Worm (Caenorhabditis elegans) whole organism, late embryonic: Measurements from ENCODE around the gene F13D12.5.

ENCODE experiments used
- C08G9.2 ChIP-seq: sonication (generic microtip); optimal IDR thresholded peaks from 2 replicates; lab custom pipeline; 2016; ENCODE audit warnings: mild to moderate bottlenecking, missing genetic modification characterization, moderate library complexity, missing compliant biosample characterization
- C38D4.7 ChIP-seq: fragments of 200-800 bp; sonication (Bioruptor generic); optimal IDR thresholded peaks from 2 replicates; lab custom pipeline; 2018; ENCODE audit warnings: mild to moderate bottlenecking, missing genetic modification characterization, moderate library complexity, missing compliant biosample characterization
- F13H6.1 ChIP-seq: sonication (generic microtip); optimal IDR thresholded peaks from 2 replicates; lab custom pipeline; 2016; ENCODE audit warnings: missing genetic modification characterization, missing compliant biosample characterization
- ahr-1 ChIP-seq: sonication (generic microtip); optimal IDR thresholded peaks from 2 replicates; lab custom pipeline; 2016; ENCODE audit warnings: missing genetic modification characterization, missing compliant biosample characterization
- ama-1 ChIP-seq: fragments of 150-350 bp; optimal IDR thresholded peaks from 2 replicates; lab custom pipeline; 2014
- ceh-14 ChIP-seq: sonication (generic microtip); optimal IDR thresholded peaks from 2 replicates; lab custom pipeline; 2016; ENCODE audit warnings: missing genotype, missing genetic modification characterization, missing compliant biosample characterization
- ceh-19 ChIP-seq: fragments of 200-800 bp; sonication (Bioruptor generic); optimal IDR thresholded peaks from 2 replicates; lab custom pipeline; 2018; ENCODE audit warnings: mild to moderate bottlenecking, missing genetic modification characterization, missing compliant biosample characterization
- ceh-24 ChIP-seq: sonication (generic microtip); optimal IDR thresholded peaks from 2 replicates; lab custom pipeline; 2016; ENCODE audit warnings: mild to moderate bottlenecking, missing genetic modification characterization, missing compliant biosample characterization
- ceh-30 ChIP-seq: fragments of 150-350 bp; optimal IDR thresholded peaks from 2 replicates; lab custom pipeline; 2014; ENCODE audit warnings: missing biosample characterization, missing genetic modification characterization
- ceh-31 ChIP-seq: sonication (generic microtip); optimal IDR thresholded peaks from 2 replicates; lab custom pipeline; 2016; ENCODE audit warnings: missing genetic modification characterization, missing compliant biosample characterization
- ceh-34 ChIP-seq: sonication (generic microtip); optimal IDR thresholded peaks from 2 replicates; lab custom pipeline; 2016; ENCODE audit warnings: mild to moderate bottlenecking, missing genetic modification characterization, missing compliant biosample characterization
- ceh-48 ChIP-seq: sonication (generic microtip); optimal IDR thresholded peaks from 2 replicates; lab custom pipeline; 2016; ENCODE audit warnings: missing genetic modification characterization, inconsistent platforms, missing compliant biosample characterization
- ceh-6 ChIP-seq: fragments of 200-800 bp; sonication (Bioruptor generic); optimal IDR thresholded peaks from 2 replicates; lab custom pipeline; 2018; ENCODE audit warnings: mild to moderate bottlenecking, missing genetic modification characterization, missing compliant biosample characterization
- che-1 ChIP-seq: sonication (generic microtip); optimal IDR thresholded peaks from 2 replicates; lab custom pipeline; 2016; ENCODE audit warnings: mild to moderate bottlenecking, missing genetic modification characterization, missing compliant biosample characterization
- dmd-4 ChIP-seq: sonication (generic microtip); optimal IDR thresholded peaks from 2 replicates; lab custom pipeline; 2016; ENCODE audit warnings: borderline replicate concordance, missing genetic modification characterization, missing compliant biosample characterization
- dve-1 ChIP-seq: sonication (generic microtip); optimal IDR thresholded peaks from 2 replicates; lab custom pipeline; 2017; ENCODE audit warnings: antibody characterized with exemption, mild to moderate bottlenecking, missing genetic modification characterization, missing compliant biosample characterization
- elt-2 ChIP-seq: sonication (generic microtip); optimal IDR thresholded peaks from 2 replicates; lab custom pipeline; 2016; ENCODE audit warnings: missing genetic modification reagents, missing genetic modification characterization, missing compliant biosample characterization
- ets-4 ChIP-seq: sonication (generic microtip); optimal IDR thresholded peaks from 2 replicates; lab custom pipeline; 2016; ENCODE audit warnings: missing genetic modification characterization, missing compliant biosample characterization
- fax-1 ChIP-seq: sonication (generic microtip); optimal IDR thresholded peaks from 2 replicates; lab custom pipeline; 2016; ENCODE audit warnings: missing genotype, missing genetic modification characterization, missing compliant biosample characterization
- fkh-6 ChIP-seq: sonication (generic microtip); optimal IDR thresholded peaks from 2 replicates; lab custom pipeline; 2016; ENCODE audit warnings: missing genetic modification characterization, missing compliant biosample characterization
- hlh-13 ChIP-seq: fragments of 200-800 bp; sonication (Bioruptor generic); optimal IDR thresholded peaks from 2 replicates; lab custom pipeline; 2018; ENCODE audit warnings: mild to moderate bottlenecking, missing genetic modification characterization, missing compliant biosample characterization
- hlh-30 ChIP-seq: sonication (generic microtip); optimal IDR thresholded peaks from 2 replicates; lab custom pipeline; 2017; ENCODE audit warnings: antibody characterized with exemption, missing genetic modification characterization, missing compliant biosample characterization; ENCODE audit not compliant: insufficient read depth
- hlh-6 ChIP-seq: sonication (generic microtip); optimal IDR thresholded peaks from 2 replicates; lab custom pipeline; 2016; ENCODE audit warnings: missing genotype, missing genetic modification characterization, missing compliant biosample characterization
- hlh-8 ChIP-seq: sonication (generic microtip); optimal IDR thresholded peaks from 2 replicates; lab custom pipeline; 2016; ENCODE audit warnings: missing genotype, missing genetic modification characterization, missing compliant biosample characterization
- lim-6 ChIP-seq: sonication (generic microtip); optimal IDR thresholded peaks from 2 replicates; lab custom pipeline; 2016; ENCODE audit warnings: missing genetic modification characterization, missing compliant biosample characterization
- madf-2 ChIP-seq: sonication (generic microtip); optimal IDR thresholded peaks from 2 replicates; lab custom pipeline; 2017; ENCODE audit warnings: missing genetic modification characterization, missing compliant biosample characterization
- mec-3 ChIP-seq: sonication (generic microtip); optimal IDR thresholded peaks from 2 replicates; lab custom pipeline; 2016; ENCODE audit warnings: borderline replicate concordance, missing genetic modification characterization, missing compliant biosample characterization
- nfya-1 ChIP-seq: sonication (generic microtip); optimal IDR thresholded peaks from 2 replicates; lab custom pipeline; 2017; ENCODE audit warnings: missing genetic modification characterization, mild to moderate bottlenecking, missing compliant biosample characterization, antibody characterized with exemption, moderate library complexity
- nhr-11 ChIP-seq: fragments of 150-350 bp; optimal IDR thresholded peaks from 2 replicates; lab custom pipeline; 2014; ENCODE audit warnings: missing biosample characterization, missing genetic modification characterization
- nhr-232 ChIP-seq: sonication (generic microtip); optimal IDR thresholded peaks from 2 replicates; lab custom pipeline; 2016; ENCODE audit warnings: missing genetic modification characterization, missing compliant biosample characterization
- odd-2 ChIP-seq: sonication (generic microtip); optimal IDR thresholded peaks from 2 replicates; lab custom pipeline; 2017; ENCODE audit warnings: antibody characterized with exemption, mild to moderate bottlenecking, missing genetic modification characterization, missing compliant biosample characterization
- pha-2 ChIP-seq: sonication (generic microtip); optimal IDR thresholded peaks from 2 replicates; lab custom pipeline; 2017; ENCODE audit warnings: mild to moderate bottlenecking, missing genetic modification characterization, missing compliant biosample characterization
- pha-4 ChIP-seq: fragments of 150-350 bp; optimal IDR thresholded peaks from 2 replicates; lab custom pipeline; 2018; ENCODE audit warnings: missing biosample characterization, missing genetic modification reagents, missing genetic modification characterization
- pqm-1 ChIP-seq: sonication (generic microtip); optimal IDR thresholded peaks from 2 replicates; lab custom pipeline; 2016; ENCODE audit warnings: missing genetic modification characterization, missing compliant biosample characterization
- pros-1 ChIP-seq: fragments of 150-350 bp; optimal IDR thresholded peaks from 2 replicates; lab custom pipeline; 2014; ENCODE audit warnings: missing biosample characterization, missing genetic modification reagents, missing genetic modification characterization
- ref-2 ChIP-seq: sonication (generic microtip); optimal IDR thresholded peaks from 2 replicates; lab custom pipeline; 2016; ENCODE audit warnings: missing genetic modification characterization, missing compliant biosample characterization
- sdc-2 ChIP-seq: sonication (generic microtip); optimal IDR thresholded peaks from 2 replicates; lab custom pipeline; 2016; ENCODE audit warnings: missing genotype, missing genetic modification characterization, missing compliant biosample characterization
- sox-4 ChIP-seq: sonication (generic microtip); optimal IDR thresholded peaks from 2 replicates; lab custom pipeline; 2017; ENCODE audit warnings: mild to moderate bottlenecking, missing genetic modification characterization, inconsistent platforms, missing compliant biosample characterization
- syd-9 ChIP-seq: sonication (generic microtip); optimal IDR thresholded peaks from 2 replicates; lab custom pipeline; 2016; ENCODE audit warnings: mild to moderate bottlenecking, missing genetic modification characterization, moderate library complexity, missing compliant biosample characterization
- tbx-2 ChIP-seq: sonication (generic microtip); optimal IDR thresholded peaks from 2 replicates; lab custom pipeline; 2016; ENCODE audit warnings: missing genetic modification characterization, missing compliant biosample characterization
- tbx-7 ChIP-seq: sonication (generic microtip); optimal IDR thresholded peaks from 2 replicates; lab custom pipeline; 2016; ENCODE audit warnings: missing genotype, missing genetic modification characterization, missing compliant biosample characterization
- ttx-3 ChIP-seq: sonication (generic microtip); optimal IDR thresholded peaks from 2 replicates; lab custom pipeline; 2016; ENCODE audit warnings: missing genetic modification reagents, missing genetic modification characterization, missing compliant biosample characterization
- unc-42 ChIP-seq: sonication (generic microtip); optimal IDR thresholded peaks from 2 replicates; lab custom pipeline; 2016; ENCODE audit warnings: missing genotype, missing genetic modification characterization, missing compliant biosample characterization
- unc-55 ChIP-seq: sonication (generic microtip); optimal IDR thresholded peaks from 2 replicates; lab custom pipeline; 2017; ENCODE audit warnings: missing biosample characterization, missing genetic modification reagents, missing genetic modification characterization
- unc-86 ChIP-seq: sonication (generic microtip); optimal IDR thresholded peaks from 2 replicates; lab custom pipeline; 2016; ENCODE audit warnings: missing genetic modification characterization, missing compliant biosample characterization
- ztf-16 ChIP-seq: sonication (generic microtip); optimal IDR thresholded peaks from 2 replicates; lab custom pipeline; 2017; ENCODE audit warnings: missing genetic modification characterization, missing compliant biosample characterization

F13D12.5 gene

ce11 chrII:11737347-11737746 lies 10.7 kb downstream of the F13D12.5 start:
- TF ChIP-seq hlh-8 (tag; lab: Kevin White, UChicago), result no peak
- peak; percentile 68 for TF ChIP-seq unc-55 (GFP tag; lab: Kevin White, UChicago)

ce11 chrII:11739199-11739598 lies 12.6 kb downstream of the F13D12.5 start, which contains the start of gene ctsa-1.2:
ctsa-1.2 (plus strand) TSS chrII:11739358.
- peak; percentile 74 for TF ChIP-seq elt-2 (tag; lab: Kevin White, UChicago)
- no peak for TF ChIP-seq mec-3

- TF ChIP-seq hlh-6 (tag; lab: Kevin White, UChicago) (no peak), hlh-8 (tag; lab: Kevin White, UChicago) (no peak), fkh-6 (tag; lab: Kevin White, UChicago) (no peak), nhr-232 (tag; lab: Kevin White, UChicago) (no peak), nhr-11 (no peak), ceh-30 (no peak)
Measured at ce11 chrII:11742320-11742719, 15.7 kb downstream of the F13D12.5 start.

- TF ChIP-seq hlh-6 (tag; lab: Kevin White, UChicago), result peak; percentile 68
- TF ChIP-seq elt-2 (tag; lab: Kevin White, UChicago), result no peak
- TF ChIP-seq ttx-3 (tag; lab: Kevin White, UChicago), result peak; percentile 20
- peak; percentile 80 for TF ChIP-seq tbx-2 (tag; lab: Kevin White, UChicago)
- peak; percentile 87 for TF ChIP-seq ceh-14 (tag; lab: Kevin White, UChicago)
- peak; percentile 11 for TF ChIP-seq dve-1 (tag; lab: Kevin White, UChicago)
- peak; percentile 15 for TF ChIP-seq F13H6.1 (tag; lab: Kevin White, UChicago)
- TF ChIP-seq che-1, result peak; percentile 20
- TF ChIP-seq unc-86 (tag; lab: Kevin White, UChicago), result peak; percentile 60
- TF ChIP-seq lim-6 (tag; lab: Kevin White, UChicago), result peak; percentile 30
- peak; percentile 49 for TF ChIP-seq fkh-6 (tag; lab: Kevin White, UChicago)
- peak; percentile 2 for TF ChIP-seq pros-1 (tag; lab: Kevin White, UChicago)
- peak; percentile 64 for TF ChIP-seq hlh-30 (tag; lab: Kevin White, UChicago)
- peak; percentile 18 for TF ChIP-seq fax-1 (tag; lab: Kevin White, UChicago)
- TF ChIP-seq pha-4 (tag; lab: Kevin White, UChicago), result no peak
- no peak for TF ChIP-seq ceh-6 (GFP tag; lab: Kevin White, UChicago)
- no peak for TF ChIP-seq pqm-1 (tag; lab: Kevin White, UChicago)
- TF ChIP-seq syd-9 (tag; lab: Kevin White, UChicago), result peak; percentile 79
- peak; percentile 66 for TF ChIP-seq C08G9.2 (tag; lab: Kevin White, UChicago)
- peak; percentile 44 for TF ChIP-seq ets-4 (tag; lab: Kevin White, UChicago)
- TF ChIP-seq ceh-31 (tag; lab: Kevin White, UChicago), result peak; percentile 89
- peak; percentile 71 for TF ChIP-seq ceh-34
- no peak for TF ChIP-seq odd-2 (tag; lab: Kevin White, UChicago)
- no peak for TF ChIP-seq nhr-232 (tag; lab: Kevin White, UChicago)
- peak; percentile 48 for TF ChIP-seq dmd-4 (tag; lab: Kevin White, UChicago)
- TF ChIP-seq nfya-1, result peak; percentile 94
- no peak for TF ChIP-seq ceh-24
- TF ChIP-seq C38D4.7 (GFP tag; lab: Kevin White, UChicago), result peak; percentile 43
- TF ChIP-seq hlh-13 (GFP tag; lab: Kevin White, UChicago), result no peak
- TF ChIP-seq pha-2 (tag; lab: Kevin White, UChicago), result no peak
- peak; percentile 70 for TF ChIP-seq sdc-2 (tag; lab: Kevin White, UChicago)
- TF ChIP-seq sox-4 (tag; lab: Kevin White, UChicago), result no peak
- peak; percentile 5 for TF ChIP-seq hlh-8 (tag; lab: Kevin White, UChicago)
- no peak for TF ChIP-seq ceh-30
- TF ChIP-seq madf-2 (tag; lab: Kevin White, UChicago), result peak; percentile 24
- TF ChIP-seq ceh-48, result peak; percentile 93
- TF ChIP-seq ref-2 (tag; lab: Kevin White, UChicago), result peak; percentile 38
- TF ChIP-seq tbx-7 (tag; lab: Kevin White, UChicago), result no peak
- TF ChIP-seq ztf-16 (tag; lab: Kevin White, UChicago), result no peak
- TF ChIP-seq ahr-1, result peak; percentile 35
- peak; percentile 85 for TF ChIP-seq unc-55 (GFP tag; lab: Kevin White, UChicago)
- peak; percentile 83 for TF ChIP-seq unc-42 (tag; lab: Kevin White, UChicago)
- TF ChIP-seq ama-1 (lab: Kevin White, UChicago), result peak; percentile 26
- peak; percentile 74 for TF ChIP-seq ceh-19 (GFP tag; lab: Kevin White, UChicago)
Measured at ce11 chrII:11746782-11747288, 20.2 kb downstream of the F13D12.5 start.
